Worm (Caenorhabditis elegans): ENCODE measurements around the gene M151.10.

ce11 chrII:3681365-3682083, 41.4 kb upstream of the M151.10 start, which contains the start of gene F19B10.10:
- TF ChIP-seq elt-1 (tag; optimal IDR thresholded peaks at IDR 0.05; ENCODE audit: borderline replicate concordance, insufficient read depth) (no peak), mep-1 (tag; optimal IDR thresholded peaks at IDR 0.05) (no peak), sptf-1 (tag; optimal IDR thresholded peaks at IDR 0.05) (no peak), unc-120 (tag; optimal IDR thresholded peaks at IDR 0.05; ENCODE audit: poor library complexity, severe bottlenecking) (no peak), nhr-76 (tag; optimal IDR thresholded peaks at IDR 0.05) (no peak), lin-13 (tag; optimal IDR thresholded peaks at IDR 0.05) (no peak), lsy-2 (tag; optimal IDR thresholded peaks at IDR 0.05) (no peak), nhr-237 (tag; optimal IDR thresholded peaks at IDR 0.05) (no peak), unc-62 (GFP tag; optimal IDR thresholded peaks at IDR 0.05) (no peak), bed-3 (GFP tag; optimal IDR thresholded peaks at IDR 0.05) (no peak), nhr-28 (tag; optimal IDR thresholded peaks at IDR 0.05) (no peak)
